Worm (Caenorhabditis elegans): ENCODE results near the gene sra-38.

- TF ChIP-seq pqm-1 (tag; optimal IDR thresholded peaks at IDR 0.05) (no peak), egl-27 (tag; optimal IDR thresholded peaks at IDR 0.05) (no peak), lin-13 (GFP tag; optimal IDR thresholded peaks at IDR 0.05) (no peak), lin-15B (tag; optimal IDR thresholded peaks at IDR 0.05) (no peak), nhr-237 (tag; optimal IDR thresholded peaks at IDR 0.05) (no peak), elt-2 (tag; optimal IDR thresholded peaks at IDR 0.05) (no peak), snpc-4 (tag; optimal IDR thresholded peaks at IDR 0.05) (no peak), ceh-8 (GFP tag; optimal IDR thresholded peaks at IDR 0.05) (no peak)
Measured at ce11 chrX:13945090-13945489, 45.1 kb upstream of the sra-38 start.

Data from whole organism, L1 larva.